Fruit fly (Drosophila melanogaster) whole organism, embryonic: ENCODE measurements around the gene CG14818.

Source experiments
- ATbp ChIP-seq: fragments of 200-800 bp; sonication (Bioruptor generic); optimal IDR thresholded peaks from 2 replicates; lab custom pipeline; 2017; ENCODE audit warnings: missing biosample characterization, mild to moderate bottlenecking, missing genetic modification characterization, missing genetic modification reagents
- Abd-B ChIP-seq: fragments of 200-800 bp; sonication (Bioruptor generic); optimal IDR thresholded peaks from 2 replicates; lab custom pipeline; 2018; ENCODE audit warnings: missing biosample characterization, mild to moderate bottlenecking, missing genetic modification characterization, moderate library complexity
- Adf1 ChIP-seq: fragments of 200-800 bp; sonication (Bioruptor generic); IDR thresholded peaks from 2 replicates; pipeline ENCODE4 v1.3.6; 2022; ENCODE audit warnings: missing biosample characterization, missing genetic modification characterization
- CG1024 ChIP-seq: fragments of 200-800 bp; sonication (Bioruptor generic); IDR thresholded peaks from 2 replicates; pipeline ENCODE4 v1.3.6; 2022; ENCODE audit warnings: missing biosample characterization, missing genetic modification characterization
- CG10267 ChIP-seq: fragments of 200-800 bp; sonication (Bioruptor generic); optimal IDR thresholded peaks from 2 replicates; lab custom pipeline; 2018; ENCODE audit warnings: missing biosample characterization, mild to moderate bottlenecking, missing genetic modification characterization, moderate library complexity
- CG12299 ChIP-seq: fragments of 200-800 bp; sonication (Bioruptor generic); optimal IDR thresholded peaks from 2 replicates; lab custom pipeline; 2018; ENCODE audit warnings: missing biosample characterization, mild to moderate bottlenecking, missing genetic modification characterization
- CG13296 ChIP-seq: fragments of 200-800 bp; sonication (Bioruptor generic); optimal IDR thresholded peaks from 3 replicates; lab custom pipeline; 2018; ENCODE audit warnings: missing biosample characterization, mild to moderate bottlenecking, missing genetic modification characterization
- CG15479 ChIP-seq: fragments of 200-800 bp; sonication (Bioruptor generic); optimal IDR thresholded peaks from 3 replicates; lab custom pipeline; 2019; ENCODE audit warnings: missing biosample characterization, mild to moderate bottlenecking, missing genetic modification characterization, moderate library complexity
- CG1647 ChIP-seq: fragments of 200-800 bp; sonication (Bioruptor generic); optimal IDR thresholded peaks from 3 replicates; lab custom pipeline; 2016; ENCODE audit warnings: missing biosample characterization, missing genetic modification characterization
- CG16779 ChIP-seq: fragments of 200-800 bp; sonication (Bioruptor generic); IDR thresholded peaks from 2 replicates; pipeline ENCODE4 v1.3.6; 2022; ENCODE audit warnings: missing biosample characterization, missing genetic modification characterization
- CG17829 ChIP-seq: fragments of 200-800 bp; optimal IDR thresholded peaks from 2 replicates; lab custom pipeline; 2019; ENCODE audit warnings: missing biosample characterization, mild to moderate bottlenecking, missing genetic modification characterization, moderate library complexity
- CG1832 ChIP-seq: fragments of 200-800 bp; sonication (Bioruptor generic); optimal IDR thresholded peaks from 2 replicates; lab custom pipeline; 2017; ENCODE audit warnings: missing biosample characterization, mild to moderate bottlenecking, missing genetic modification characterization, inconsistent platforms
- CG2120 ChIP-seq: fragments of 200-800 bp; sonication (Bioruptor generic); optimal IDR thresholded peaks from 3 replicates; lab custom pipeline; 2016; ENCODE audit warnings: missing biosample characterization, missing genetic modification characterization
- CG30020 ChIP-seq: fragments of 200-800 bp; optimal IDR thresholded peaks from 2 replicates; lab custom pipeline; 2019; ENCODE audit warnings: missing biosample characterization, mild to moderate bottlenecking, missing genetic modification characterization, moderate library complexity
- CG3163 ChIP-seq: fragments of 200-800 bp; sonication (Bioruptor generic); optimal IDR thresholded peaks from 3 replicates; lab custom pipeline; 2016; ENCODE audit warnings: missing biosample characterization, missing genetic modification characterization
- CG34376 ChIP-seq: fragments of 200-800 bp; sonication (Bioruptor generic); optimal IDR thresholded peaks from 2 replicates; lab custom pipeline; 2018; ENCODE audit warnings: missing biosample characterization, mild to moderate bottlenecking, missing genetic modification characterization
- CG5180 ChIP-seq: fragments of 200-800 bp; sonication (Bioruptor generic); optimal IDR thresholded peaks from 3 replicates; lab custom pipeline; 2017; ENCODE audit warnings: missing biosample characterization, missing genetic modification characterization, mild to moderate bottlenecking, moderate library complexity, missing genetic modification reagents
- CG7928 ChIP-seq: fragments of 200-800 bp; sonication (Bioruptor generic); optimal IDR thresholded peaks from 2 replicates; lab custom pipeline; 2017; ENCODE audit warnings: missing biosample characterization, mild to moderate bottlenecking, missing genetic modification characterization
- Gsc ChIP-seq: fragments of 200-800 bp; sonication (Bioruptor generic); IDR thresholded peaks from 2 replicates; pipeline ENCODE4 v1.3.6; 2022; ENCODE audit warnings: missing biosample characterization, missing genetic modification characterization
- HLHmδ ChIP-seq: fragments of 200-800 bp; sonication (Bioruptor generic); optimal IDR thresholded peaks from 2 replicates; lab custom pipeline; 2018; ENCODE audit warnings: missing biosample characterization, mild to moderate bottlenecking, missing genetic modification characterization, moderate library complexity
- Hr51 ChIP-seq, 2 experiments: fragments of 200-800 bp; sonication (Bioruptor generic); optimal IDR thresholded peaks; 2 replicates in 1 of 2; 3 replicates in 1 of 2; lab custom pipeline; 2016 to 2018; ENCODE audit warnings: missing biosample characterization in 2 of 2, missing genetic modification characterization in 2 of 2, mild to moderate bottlenecking in 1 of 2, moderate library complexity in 1 of 2
- Lhr ChIP-seq: fragments of 200-800 bp; sonication (Bioruptor generic); optimal IDR thresholded peaks from 3 replicates; lab custom pipeline; 2017; ENCODE audit warnings: mild to moderate bottlenecking, missing biosample characterization, missing genetic modification reagents, missing genetic modification characterization
- Pdp1 ChIP-seq, 2 experiments: fragments of 200-800 bp; sonication (Bioruptor generic); optimal IDR thresholded peaks; 3 replicates each; lab custom pipeline; 2016; ENCODE audit warnings: missing biosample characterization in 2 of 2, missing genetic modification characterization in 2 of 2, mild to moderate bottlenecking in 1 of 2, moderate library complexity in 1 of 2
- Ptx1 ChIP-seq: fragments of 200-800 bp; sonication (Bioruptor generic); IDR thresholded peaks from 2 replicates; pipeline ENCODE4 v1.3.6; 2022; ENCODE audit warnings: missing biosample characterization, missing genetic modification characterization
- Scr ChIP-seq: fragments of 200-800 bp; sonication (Bioruptor generic); IDR thresholded peaks from 2 replicates; pipeline ENCODE4 v1.3.6; 2022; ENCODE audit warnings: missing biosample characterization, missing genetic modification characterization; ENCODE audit not compliant: partially characterized antibody
- YL-1 ChIP-seq: fragments of 200-800 bp; sonication (Bioruptor generic); optimal IDR thresholded peaks from 3 replicates; lab custom pipeline; 2017; ENCODE audit warnings: missing biosample characterization, mild to moderate bottlenecking, missing genetic modification characterization
- bbx ChIP-seq: fragments of 200-800 bp; sonication (Bioruptor generic); IDR thresholded peaks from 2 replicates; pipeline ENCODE4 v1.3.6; 2022; ENCODE audit warnings: missing biosample characterization, missing genetic modification characterization; ENCODE audit not compliant: partially characterized antibody
- bsh ChIP-seq, 2 experiments: fragments of 200-800 bp; sonication (Bioruptor generic); optimal IDR thresholded peaks; 2 replicates each; lab custom pipeline; 2017 to 2018; ENCODE audit warnings: mild to moderate bottlenecking in 2 of 2, missing biosample characterization in 2 of 2, missing genetic modification characterization in 2 of 2, moderate library complexity in 1 of 2
- cg ChIP-seq: fragments of 200-800 bp; sonication (Bioruptor generic); optimal IDR thresholded peaks from 3 replicates; lab custom pipeline; 2019; ENCODE audit warnings: missing biosample characterization, mild to moderate bottlenecking, missing genetic modification characterization, moderate library complexity
- chm ChIP-seq: fragments of 200-800 bp; sonication (Bioruptor generic); IDR thresholded peaks from 2 replicates; pipeline ENCODE4 v1.3.6; 2022; ENCODE audit warnings: missing biosample characterization, missing genetic modification characterization
- crol ChIP-seq: fragments of 200-800 bp; sonication (Bioruptor generic); IDR thresholded peaks from 2 replicates; pipeline ENCODE4 v1.3.6; 2022; ENCODE audit warnings: missing biosample characterization, missing genetic modification characterization
- crp ChIP-seq, 2 experiments: fragments of 200-800 bp; sonication (Bioruptor generic); optimal IDR thresholded peaks; 2 replicates in 1 of 2; 3 replicates in 1 of 2; lab custom pipeline; 2017; ENCODE audit warnings: missing biosample characterization in 2 of 2, missing genetic modification characterization in 2 of 2, mild to moderate bottlenecking in 1 of 2, moderate library complexity in 1 of 2
- disco-r ChIP-seq: fragments of 200-800 bp; sonication (Bioruptor generic); optimal IDR thresholded peaks from 2 replicates; lab custom pipeline; 2016; ENCODE audit warnings: missing biosample characterization, missing genetic modification characterization
- dpn ChIP-seq, 2 experiments: fragments of 200-800 bp; sonication (Bioruptor generic); optimal IDR thresholded peaks; 3 replicates each; lab custom pipeline; 2016; ENCODE audit warnings: missing biosample characterization in 2 of 2, missing genetic modification characterization in 2 of 2
- ems ChIP-seq: fragments of 200-800 bp; sonication (Bioruptor generic); optimal IDR thresholded peaks from 3 replicates; lab custom pipeline; 2016; ENCODE audit warnings: missing biosample characterization, missing genetic modification characterization
- ewg ChIP-seq: fragments of 200-800 bp; sonication (Bioruptor generic); optimal IDR thresholded peaks from 3 replicates; lab custom pipeline; 2017; ENCODE audit warnings: mild to moderate bottlenecking, missing biosample characterization, missing genetic modification reagents, missing genetic modification characterization
- grn ChIP-seq: fragments of 200-800 bp; sonication (Bioruptor generic); optimal IDR thresholded peaks from 3 replicates; lab custom pipeline; 2017; ENCODE audit warnings: missing biosample characterization, missing genetic modification characterization
- insv ChIP-seq, 2 experiments: fragments of 200-800 bp; sonication (Bioruptor generic); optimal IDR thresholded peaks; 3 replicates each; lab custom pipeline; 2016 to 2018; ENCODE audit warnings: missing biosample characterization in 2 of 2, missing genetic modification characterization in 2 of 2
- inv ChIP-seq: fragments of 200-800 bp; sonication (Bioruptor generic); IDR thresholded peaks from 2 replicates; pipeline ENCODE4 v1.3.6; 2022; ENCODE audit warnings: missing biosample characterization, missing genetic modification characterization; ENCODE audit not compliant: partially characterized antibody
- kni ChIP-seq: fragments of 200-800 bp; sonication (Bioruptor generic); optimal IDR thresholded peaks from 3 replicates; lab custom pipeline; 2017; ENCODE audit warnings: mild to moderate bottlenecking, missing biosample characterization, missing genetic modification reagents, missing genetic modification characterization
- pros ChIP-seq: fragments of 200-800 bp; sonication (Bioruptor generic); optimal IDR thresholded peaks from 3 replicates; lab custom pipeline; 2019; ENCODE audit warnings: missing biosample characterization, mild to moderate bottlenecking, missing genetic modification characterization, moderate library complexity
- pzg ChIP-seq: fragments of 200-800 bp; sonication (Bioruptor generic); optimal IDR thresholded peaks from 3 replicates; lab custom pipeline; 2018; ENCODE audit warnings: missing biosample characterization, mild to moderate bottlenecking, missing genetic modification characterization, moderate library complexity
- scrt ChIP-seq: fragments of 200-800 bp; sonication (Bioruptor generic); optimal IDR thresholded peaks from 2 replicates; lab custom pipeline; 2018; ENCODE audit warnings: missing biosample characterization, mild to moderate bottlenecking, missing genetic modification characterization, moderate library complexity
- sim ChIP-seq: fragments of 200-800 bp; sonication (Bioruptor generic); IDR thresholded peaks from 2 replicates; pipeline ENCODE4 v1.3.6; 2022; ENCODE audit warnings: missing biosample characterization, missing genetic modification characterization
- ssp ChIP-seq: fragments of 200-800 bp; sonication (Bioruptor generic); IDR thresholded peaks from 2 replicates; pipeline ENCODE4 v1.3.6; 2022; ENCODE audit warnings: missing biosample characterization, missing genetic modification characterization
- tin ChIP-seq: fragments of 200-800 bp; sonication (Bioruptor generic); optimal IDR thresholded peaks from 3 replicates; lab custom pipeline; 2016; ENCODE audit warnings: missing biosample characterization, missing genetic modification characterization
- trem ChIP-seq: fragments of 200-800 bp; optimal IDR thresholded peaks from 3 replicates; lab custom pipeline; 2019; ENCODE audit warnings: missing biosample characterization, mild to moderate bottlenecking, missing genetic modification characterization, moderate library complexity
- ttk ChIP-seq: fragments of 200-800 bp; sonication (Bioruptor generic); IDR thresholded peaks from 2 replicates; pipeline ENCODE4 v2.1.2; 2022; ENCODE audit warnings: missing biosample characterization, missing genetic modification characterization

CG14818 gene

DNA sequence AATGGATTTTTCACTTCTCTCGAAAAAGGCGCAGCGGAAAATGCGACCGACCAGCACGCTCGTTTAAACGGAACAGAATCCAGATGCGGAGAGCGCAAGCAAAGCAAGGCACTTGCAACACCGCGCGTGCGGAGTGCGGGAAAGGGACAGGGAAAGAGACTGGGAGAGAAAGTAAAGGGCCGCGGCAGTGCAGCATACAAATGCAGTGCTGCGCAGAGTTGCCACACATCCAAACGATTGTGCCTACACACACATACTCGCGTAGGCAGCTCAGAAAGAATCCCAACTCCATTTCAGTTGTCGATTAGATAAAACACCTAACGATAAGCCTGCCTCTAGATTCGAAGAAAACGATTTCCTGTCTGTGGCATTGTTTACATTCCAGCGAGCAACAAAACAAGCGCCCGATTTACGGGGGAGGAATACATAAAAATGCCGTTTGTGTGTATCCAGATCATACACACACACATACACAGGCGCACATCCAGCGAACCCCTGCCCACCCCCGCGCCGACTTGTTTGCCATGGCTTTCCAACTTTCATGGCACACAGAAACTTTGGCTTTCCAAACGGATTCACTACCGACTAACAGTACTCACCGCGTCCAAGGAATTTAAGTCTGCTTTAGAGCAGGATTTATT is 20.0 kb upstream of the CG14818 start (continued):
- TF ChIP-seq CG10267 (tag; lab: Kevin White, UChicago) (no peak), kni (peak; percentile 97), CG34376 (peak; percentile 16), ttk (no peak), CG1024 (no peak), ems (no peak), Gsc (GFP tag; lab: Robert Waterston, UW) (no peak), Lhr (no peak), CG1647 (no peak), CG30020 (tag; lab: Kevin White, UChicago) (no peak), scrt (peak; percentile 32), CG5180 (GFP tag; lab: Kevin White, UChicago) (no peak), CG17829 (tag; lab: Kevin White, UChicago) (peak; percentile 37), sim (GFP tag; lab: Robert Waterston, UW) (no peak), ewg (GFP tag; lab: Kevin White, UChicago) (peak; percentile 59), pros (GFP tag; lab: Kevin White, UChicago) (peak; percentile 88), ssp (GFP tag; lab: Robert Waterston, UW) (no peak), YL-1 (GFP tag; lab: Kevin White, UChicago) (peak; percentile 43), CG2120 (GFP tag; lab: Kevin White, UChicago) (no peak), CG12299 (no peak), CG7928 (no peak), CG3163 (peak; percentile 9), Adf1 (0 out of 2 replicates have a peak, but pooled peaks have one; percentile 12), crol (GFP tag; lab: Robert Waterston, UW) (peak; percentile 87), trem (peak; percentile 13), inv (GFP tag; lab: Robert Waterston, UW) (no peak), pzg (GFP tag; lab: Kevin White, UChicago) (peak; percentile 16), CG1832 (peak; percentile 30), grn (GFP tag; lab: Kevin White, UChicago) (peak; percentile 86), CG15479 (peak; percentile 99), bsh (GFP tag; optimal IDR thresholded peaks at IDR 0.05; lab: Kevin White, UChicago) (peak in 1 of 2 experiments; percentile 5), crp (GFP tag; optimal IDR thresholded peaks at IDR 0.05; lab: Kevin White, UChicago) (no peak), CG16779 (no peak), Scr (GFP tag; lab: Robert Waterston, UW) (0 out of 2 replicates have a peak, but pooled peaks have one; percentile 21), Hr51 (GFP tag; optimal IDR thresholded peaks at IDR 0.05; lab: Kevin White, UChicago) (no peak), tin (no peak), insv (GFP tag; optimal IDR thresholded peaks at IDR 0.05; lab: Kevin White, UChicago) (peak in 1 of 2 experiments; percentile 22), CG13296 (GFP tag; lab: Kevin White, UChicago) (no peak), Abd-B (GFP tag; lab: Kevin White, UChicago) (no peak), cg (GFP tag; lab: Kevin White, UChicago) (peak; percentile 88), dpn (GFP tag; optimal IDR thresholded peaks at IDR 0.05; lab: Kevin White, UChicago) (no peak), Ptx1 (peak; percentile 23; the same call in 1 of the 2 replicates), ATbp (GFP tag; lab: Kevin White, UChicago) (no peak), chm (GFP tag; lab: Robert Waterston, UW) (no peak), bbx (GFP tag; lab: Robert Waterston, UW) (no peak), disco-r (GFP tag; lab: Kevin White, UChicago) (no peak), Pdp1 (GFP tag; optimal IDR thresholded peaks at IDR 0.05; lab: Kevin White, UChicago) (no peak), HLHmδ (GFP tag; lab: Kevin White, UChicago) (peak; percentile 36)
